Fruit fly (Drosophila melanogaster) whole organism, pupa: ENCODE measurements around the gene CG6034.
A peak's percentile ranks its signal among the peaks of the same experiment; 100 is the strongest.

Source experiments
- CG12605 ChIP-seq: fragments of 200-800 bp; sonication (Bioruptor generic); IDR thresholded peaks from 2 replicates; pipeline ENCODE4 v1.3.6; 2022; ENCODE audit warnings: missing biosample characterization, missing genetic modification characterization
- CG13204 ChIP-seq: fragments of 200-800 bp; sonication (Bioruptor generic); optimal IDR thresholded peaks from 2 replicates; lab custom pipeline; 2018; ENCODE audit warnings: missing biosample characterization, mild to moderate bottlenecking, missing genetic modification characterization, moderate library complexity
- CG14655 ChIP-seq: fragments of 200-800 bp; sonication (Bioruptor generic); optimal IDR thresholded peaks from 3 replicates; lab custom pipeline; 2017; ENCODE audit warnings: mild to moderate bottlenecking, missing biosample characterization, missing genetic modification reagents, missing genetic modification characterization
- CG15710 ChIP-seq: fragments of 200-800 bp; sonication (Bioruptor generic); optimal IDR thresholded peaks from 2 replicates; lab custom pipeline; 2018; ENCODE audit warnings: missing biosample characterization, mild to moderate bottlenecking, missing genetic modification characterization, moderate library complexity
- CG32121 ChIP-seq: fragments of 200-800 bp; sonication (Bioruptor generic); IDR thresholded peaks from 2 replicates; pipeline ENCODE4 v1.3.6; 2022; ENCODE audit warnings: missing biosample characterization, missing genetic modification characterization
- CG34367 ChIP-seq: fragments of 200-800 bp; sonication (Bioruptor generic); optimal IDR thresholded peaks from 2 replicates; lab custom pipeline; 2018; ENCODE audit warnings: missing biosample characterization, mild to moderate bottlenecking, missing genetic modification characterization
- CG8159 ChIP-seq: fragments of 200-800 bp; sonication (Bioruptor generic); optimal IDR thresholded peaks from 3 replicates; lab custom pipeline; 2018; ENCODE audit warnings: missing biosample characterization, mild to moderate bottlenecking, missing genetic modification characterization, moderate library complexity
- CG8301 ChIP-seq: fragments of 200-800 bp; sonication (Bioruptor generic); optimal IDR thresholded peaks from 2 replicates; lab custom pipeline; 2018; ENCODE audit warnings: missing biosample characterization, mild to moderate bottlenecking, missing genetic modification characterization
- CG9948 ChIP-seq: fragments of 200-800 bp; sonication (Bioruptor generic); optimal IDR thresholded peaks from 2 replicates; lab custom pipeline; 2018; ENCODE audit warnings: missing biosample characterization, mild to moderate bottlenecking, missing genetic modification characterization, moderate library complexity
- D1 ChIP-seq: fragments of 200-800 bp; sonication (Bioruptor generic); optimal IDR thresholded peaks from 2 replicates; lab custom pipeline; 2018; ENCODE audit warnings: missing biosample characterization, mild to moderate bottlenecking, missing genetic modification characterization, moderate library complexity
- Pif1A ChIP-seq: fragments of 200-800 bp; sonication (Bioruptor generic); optimal IDR thresholded peaks from 3 replicates; lab custom pipeline; 2016; ENCODE audit warnings: missing biosample characterization, missing genetic modification characterization
- rn ChIP-seq: fragments of 200-800 bp; sonication (Bioruptor generic); IDR thresholded peaks from 2 replicates; pipeline ENCODE4 v1.3.6; 2022; ENCODE audit warnings: missing biosample characterization, missing genetic modification characterization

Gene CG6034

DNA sequence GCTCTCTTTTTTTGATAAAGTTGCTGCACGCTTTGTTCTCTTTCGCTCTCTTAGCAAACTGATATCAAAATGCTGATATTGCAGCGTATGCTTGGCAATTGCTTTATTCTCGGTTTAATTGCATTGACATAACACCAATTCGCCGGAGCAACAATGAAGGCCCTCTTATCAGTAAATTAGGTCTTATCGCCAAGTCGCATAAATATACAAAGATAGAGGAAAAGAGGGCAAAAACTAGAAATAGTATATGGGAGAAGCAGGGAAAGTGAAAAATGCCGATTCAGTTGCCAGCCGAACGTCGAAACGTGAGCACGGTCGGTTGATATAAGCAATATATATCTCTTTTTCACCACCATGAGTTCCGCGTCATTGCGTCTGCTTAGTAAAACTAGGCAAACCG is 6.2 kb downstream of the CG6034 start, which contains the start of gene CG7460:
CG7460 (plus strand) TSS at position 70 of the 400 bp plus-strand sequence.
- TF ChIP-seq CG15710 (tag; lab: Kevin White, UChicago) (no peak), CG12605 (GFP tag; lab: Robert Waterston, UW) (no peak), D1 (tag; lab: Kevin White, UChicago) (no peak), CG32121 (GFP tag; lab: Robert Waterston, UW) (0 out of 2 replicates have a peak, but pooled peaks have one; percentile 20), CG8159 (tag; lab: Kevin White, UChicago) (no peak)

DNA sequence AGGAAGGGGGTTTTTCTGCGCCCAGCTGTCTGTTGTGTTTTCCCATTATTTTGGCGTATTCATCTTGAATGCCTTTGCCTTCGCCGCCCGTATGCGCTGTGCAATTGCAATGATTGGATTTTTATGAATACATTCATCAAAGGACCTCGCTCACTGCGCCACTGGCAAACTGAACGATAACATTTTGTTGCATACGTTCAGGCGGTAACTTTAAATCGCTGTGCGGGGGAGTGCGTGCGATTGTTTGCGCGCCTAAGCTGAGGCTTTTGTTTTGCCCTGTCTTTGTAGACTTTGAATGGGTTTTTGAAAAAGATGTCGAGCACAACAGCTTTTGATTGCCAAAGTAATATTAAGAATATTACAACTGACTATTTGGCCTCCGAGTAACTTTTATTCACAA is 7.0 kb downstream of the CG6034 start:
- TF ChIP-seq CG14655 (no peak), rn (GFP tag; lab: Robert Waterston, UW) (no peak)
- TF ChIP-seq, all 21 proteins: peak for 0

DNA sequence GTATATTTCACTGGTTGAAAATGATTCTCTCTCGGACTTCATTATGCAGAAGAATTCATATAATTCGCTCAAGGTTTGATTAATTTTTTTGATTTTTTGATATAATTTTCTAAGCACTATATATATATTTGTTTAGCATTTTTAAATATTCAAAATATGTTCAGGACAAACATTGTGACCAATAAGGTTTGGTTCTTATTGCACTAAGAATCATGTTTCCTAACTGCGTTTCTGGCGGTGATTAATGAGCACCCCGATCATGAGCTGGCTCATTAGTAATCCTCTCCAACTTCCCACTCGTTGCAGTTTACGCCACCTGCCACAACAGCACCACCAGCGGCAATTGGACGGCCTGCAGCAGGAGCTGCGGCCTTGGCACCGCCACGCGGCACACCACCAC is 17.4 kb downstream of the CG6034 start, which contains the start of gene CG6052:
CG6052 (minus strand) TSS at position 101 of the 400 bp plus-strand sequence.
- TF ChIP-seq CG8301 (tag; lab: Kevin White, UChicago): no peak
- TF ChIP-seq CG15710 (tag; lab: Kevin White, UChicago): no peak
- TF ChIP-seq CG13204 (GFP tag; lab: Kevin White, UChicago): no peak
- TF ChIP-seq CG9948 (tag; lab: Kevin White, UChicago): no peak
- TF ChIP-seq Pif1A (GFP tag; lab: Kevin White, UChicago): no peak

DNA sequence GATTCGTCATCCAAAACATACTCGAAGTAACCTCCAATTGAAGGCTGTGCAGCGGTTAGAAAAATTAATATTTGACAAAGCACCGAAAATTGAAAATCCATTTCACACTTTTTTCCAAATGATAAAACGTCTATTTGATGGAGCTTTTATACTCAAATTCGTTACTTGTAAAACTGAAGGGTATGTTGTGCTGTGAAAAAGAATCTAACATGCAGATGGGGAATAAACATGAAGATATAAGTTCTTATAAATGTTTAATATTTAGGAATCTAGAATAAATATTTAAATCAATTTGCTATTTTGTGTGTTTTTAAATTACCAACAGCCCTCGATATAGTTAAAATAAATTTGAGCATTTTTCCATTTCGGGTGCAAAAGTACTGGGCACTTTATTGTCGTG is 26.9 kb downstream of the CG6034 start, which contains the start of gene CheB74a:
CheB74a (minus strand) TSS at position 101 of the 400 bp plus-strand sequence.
- TF ChIP-seq D1 (tag; lab: Kevin White, UChicago) (no peak), CG8159 (tag; lab: Kevin White, UChicago) (no peak), CG34367 (no peak), CG9948 (tag; lab: Kevin White, UChicago) (no peak), Pif1A (GFP tag; lab: Kevin White, UChicago) (no peak), CG13204 (GFP tag; lab: Kevin White, UChicago) (no peak), CG8301 (tag; lab: Kevin White, UChicago) (no peak)
